Fruit fly (Drosophila melanogaster): Measurements from ENCODE around the gene ppan.

The ppan gene

dm6 chr3R:21116057-21116456 is at the start of gene ppan (continued):
- TF ChIP-seq Trl (optimal IDR thresholded peaks at IDR 0.05): no peak
- TF ChIP-seq Trl (GFP tag; optimal IDR thresholded peaks at IDR 0.05): no peak
- no peak for TF ChIP-seq toy (GFP tag; IDR thresholded peaks at IDR 0.05)
- no peak for TF ChIP-seq CG2875 (GFP tag; optimal IDR thresholded peaks at IDR 0.05)
- TF ChIP-seq CG13296 (GFP tag; optimal IDR thresholded peaks at IDR 0.05): no peak
- TF ChIP-seq lab (GFP tag; optimal IDR thresholded peaks at IDR 0.05): no peak
- no peak for TF ChIP-seq CG17361 (GFP tag; IDR thresholded peaks at IDR 0.05)
- TF ChIP-seq CG10147 (GFP tag; optimal IDR thresholded peaks at IDR 0.05): no peak
- TF ChIP-seq row (GFP tag; IDR thresholded peaks at IDR 0.05): no peak; the same call in 2 of the 3 replicates
- TF ChIP-seq ci (GFP tag; IDR thresholded peaks at IDR 0.05): peak; percentile 30; the same call in 1 of the 3 replicates
- TF ChIP-seq CG2116 (GFP tag; optimal IDR thresholded peaks at IDR 0.05): peak; percentile 44
- no peak for TF ChIP-seq Jarid2 (GFP tag; optimal IDR thresholded peaks at IDR 0.05)
- TF ChIP-seq btn (GFP tag; optimal IDR thresholded peaks at IDR 0.05): no peak
- TF ChIP-seq CHES-1-like (GFP tag; optimal IDR thresholded peaks at IDR 0.05): no peak
- no peak for TF ChIP-seq Blimp-1 (GFP tag; optimal IDR thresholded peaks at IDR 0.05)
- no peak for TF ChIP-seq vfl (GFP tag; optimal IDR thresholded peaks at IDR 0.05)
- no peak for TF ChIP-seq Ets65A (GFP tag)
- no peak for TF ChIP-seq ap (GFP tag; IDR thresholded peaks at IDR 0.05)
- TF ChIP-seq abd-A (tag; optimal IDR thresholded peaks at IDR 0.05): no peak
- TF ChIP-seq H15 (GFP tag; IDR thresholded peaks at IDR 0.05): no peak
- no peak for TF ChIP-seq Dip3 (GFP tag; optimal IDR thresholded peaks at IDR 0.05)
- no peak for TF ChIP-seq CG8359 (GFP tag; optimal IDR thresholded peaks at IDR 0.05; ENCODE audit: borderline replicate concordance)
- TF ChIP-seq lbe (GFP tag; optimal IDR thresholded peaks at IDR 0.05): no peak
- peak; percentile 53 for TF ChIP-seq Bgb (GFP tag; IDR thresholded peaks at IDR 0.05; ENCODE audit: partially characterized antibody)
- TF ChIP-seq CG6854 (GFP tag; optimal IDR thresholded peaks at IDR 0.05): no peak
- no peak for TF ChIP-seq hkb (optimal IDR thresholded peaks at IDR 0.05)
- TF ChIP-seq hkb (GFP tag; IDR thresholded peaks at IDR 0.05): no peak
- no peak for TF ChIP-seq al (GFP tag; IDR thresholded peaks at IDR 0.05)
- TF ChIP-seq onecut (GFP tag; IDR thresholded peaks at IDR 0.05): no peak
- TF ChIP-seq gfzf (GFP tag; optimal IDR thresholded peaks at IDR 0.05): peak; percentile 85
- no peak for TF ChIP-seq CG10654 (GFP tag; optimal IDR thresholded peaks at IDR 0.05)
- TF ChIP-seq Lpt (GFP tag; optimal IDR thresholded peaks at IDR 0.05): no peak
- no peak for TF ChIP-seq CG11085 (GFP tag; IDR thresholded peaks at IDR 0.05)
- no peak for TF ChIP-seq vnd (GFP tag; IDR thresholded peaks at IDR 0.05; ENCODE audit: partially characterized antibody)
- no peak; the same call in 1 of the 2 replicates for TF ChIP-seq tna (GFP tag; IDR thresholded peaks at IDR 0.05; ENCODE audit: partially characterized antibody)
- TF ChIP-seq E2f2 (GFP tag; IDR thresholded peaks at IDR 0.05): peak; percentile 91
- TF ChIP-seq CG6175 (GFP tag; IDR thresholded peaks at IDR 0.05): no peak
- no peak for TF ChIP-seq bowl (GFP tag; IDR thresholded peaks at IDR 0.05)
- no peak for TF ChIP-seq Mes4 (GFP tag; optimal IDR thresholded peaks at IDR 0.05)
- no peak for TF ChIP-seq slou (GFP tag; optimal IDR thresholded peaks at IDR 0.05)
- TF ChIP-seq CG9797 (GFP tag; optimal IDR thresholded peaks at IDR 0.05): peak; percentile 87
- no peak for TF ChIP-seq jigr1 (GFP tag; IDR thresholded peaks at IDR 0.05)
- TF ChIP-seq jumu (GFP tag; optimal IDR thresholded peaks at IDR 0.05): no peak
- no peak for TF ChIP-seq CG6813 (GFP tag; optimal IDR thresholded peaks at IDR 0.05)
- no peak for TF ChIP-seq Aef1 (GFP tag; IDR thresholded peaks at IDR 0.05)
- TF ChIP-seq fru (optimal IDR thresholded peaks at IDR 0.05): no peak
- TF ChIP-seq CG4707 (GFP tag; optimal IDR thresholded peaks at IDR 0.05): no peak
- no peak for TF ChIP-seq NfI (GFP tag; optimal IDR thresholded peaks at IDR 0.05)
- no peak for TF ChIP-seq crp (GFP tag; optimal IDR thresholded peaks at IDR 0.05)
- TF ChIP-seq chif (GFP tag; optimal IDR thresholded peaks at IDR 0.05): no peak
- no peak for TF ChIP-seq seq (GFP tag; IDR thresholded peaks at IDR 0.05)
- no peak for TF ChIP-seq sna (GFP tag; IDR thresholded peaks at IDR 0.05; ENCODE audit: partially characterized antibody)
- no peak for TF ChIP-seq CG30431 (GFP tag; optimal IDR thresholded peaks at IDR 0.05)
